Worm (Caenorhabditis elegans) whole organism, young adult: Measurements from ENCODE around the gene oac-10.

Experiments
- F10E7.11 ChIP-seq: sonication (generic microtip); optimal IDR thresholded peaks from 2 replicates; lab custom pipeline; 2017; ENCODE audit warnings: mild to moderate bottlenecking, missing genetic modification characterization, moderate library complexity, missing compliant biosample characterization
- F33H1.4 ChIP-seq: fragments of 200-800 bp; sonication (Bioruptor generic); IDR thresholded peaks from 2 replicates; pipeline ENCODE4 v1.3.6; 2022; ENCODE audit warnings: missing genetic modification reagents, missing genetic modification characterization, missing compliant biosample characterization
- F49E8.2 ChIP-seq: sonication (generic microtip); optimal IDR thresholded peaks from 3 replicates; lab custom pipeline; 2017; ENCODE audit warnings: missing genetic modification characterization, mild to moderate bottlenecking, missing compliant biosample characterization, antibody characterized with exemption, moderate library complexity; ENCODE audit not compliant: insufficient read depth
- ccch-3 ChIP-seq: fragments of 200-800 bp; sonication (Bioruptor generic); optimal IDR thresholded peaks from 2 replicates; lab custom pipeline; 2018; ENCODE audit warnings: mild to moderate bottlenecking, missing genetic modification characterization, missing compliant biosample characterization
- ceh-27 ChIP-seq: fragments of 200-800 bp; sonication (Bioruptor generic); optimal IDR thresholded peaks from 2 replicates; lab custom pipeline; 2018; ENCODE audit warnings: mild to moderate bottlenecking, missing genetic modification characterization, moderate library complexity, missing compliant biosample characterization
- egrh-3 ChIP-seq: fragments of 200-800 bp; sonication (Bioruptor generic); IDR thresholded peaks from 2 replicates; pipeline ENCODE4 v1.3.6; 2022; ENCODE audit warnings: missing genetic modification reagents, missing genetic modification characterization, missing compliant biosample characterization
- let-607 ChIP-seq, 2 experiments: fragments of 200-800 bp in 1 of 2; sonication (Bioruptor generic) in 1 of 2; sonication (generic microtip) in 1 of 2; optimal IDR thresholded peaks; 2 replicates each; lab custom pipeline; 2016 to 2018; ENCODE audit warnings: mild to moderate bottlenecking in 2 of 2, missing compliant biosample characterization in 2 of 2, missing genetic modification characterization in 2 of 2, moderate library complexity in 2 of 2, missing genotype in 1 of 2
- mcd-1 ChIP-seq: fragments of 200-800 bp; sonication (Bioruptor generic); IDR thresholded peaks from 2 replicates; pipeline ENCODE4 v1.3.6; 2022; ENCODE audit warnings: missing genetic modification reagents, missing genetic modification characterization, missing compliant biosample characterization
- nfya-1 ChIP-seq: sonication (generic microtip); optimal IDR thresholded peaks from 2 replicates; lab custom pipeline; 2017; ENCODE audit warnings: antibody characterized with exemption, missing compliant biosample characterization, missing genetic modification characterization, borderline replicate concordance; ENCODE audit not compliant: insufficient read depth
- snpc-1.3 ChIP-seq: sonication (generic microtip); optimal IDR thresholded peaks from 2 replicates; lab custom pipeline; 2017; ENCODE audit warnings: missing genetic modification characterization, mild to moderate bottlenecking, missing compliant biosample characterization, antibody characterized with exemption, moderate library complexity, missing genotype, missing genetic modification reagents; ENCODE audit not compliant: insufficient read depth

DNA sequence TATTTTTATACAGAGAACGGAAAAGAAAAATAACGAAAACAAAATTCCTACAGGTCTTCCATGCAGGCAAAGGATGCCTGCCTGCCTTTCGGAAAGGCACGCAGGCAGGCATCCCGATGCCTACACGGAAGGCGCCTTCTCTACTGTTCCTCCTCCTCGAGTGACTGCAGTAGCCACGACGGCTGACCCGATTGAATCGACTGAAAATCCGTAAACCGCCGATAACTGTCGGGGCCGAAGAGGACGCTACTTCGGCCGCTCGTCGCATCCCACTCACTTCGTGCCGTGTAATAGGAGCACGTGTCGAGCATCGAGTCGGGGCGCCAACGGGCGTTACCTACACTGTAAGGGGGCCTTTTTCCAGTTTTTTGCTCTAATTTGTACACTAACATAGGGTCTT is 50.9 kb downstream of the oac-10 start:
- TF ChIP-seq F10E7.11 (tag; lab: Kevin White, UChicago) (no peak), ccch-3 (GFP tag; lab: Kevin White, UChicago) (no peak), F49E8.2 (no peak), egrh-3 (GFP tag; lab: Robert Waterston, UW) (peak; percentile 11; the same call in 1 of the 2 replicates), nfya-1 (tag; lab: Kevin White, UChicago) (no peak), mcd-1 (GFP tag; lab: Robert Waterston, UW) (no peak), snpc-1.3 (tag; lab: Kevin White, UChicago) (no peak), F33H1.4 (GFP tag; lab: Robert Waterston, UW) (no peak), ceh-27 (GFP tag; lab: Kevin White, UChicago) (no peak), let-607 (tag; optimal IDR thresholded peaks at IDR 0.05; lab: Kevin White, UChicago) (no peak)
